Worm (Caenorhabditis elegans) whole organism, L2 larva: Measurements from ENCODE around the gene M117.4.

Experiments used
- ama-1 ChIP-seq: fragments of 150-350 bp; optimal IDR thresholded peaks from 2 replicates; lab custom pipeline; 2018; ENCODE audit warnings: inconsistent platforms
- lsy-2 ChIP-seq, 2 experiments: fragments of 150-350 bp in 1 of 2; sonication (generic microtip) in 1 of 2; optimal IDR thresholded peaks; 2 replicates each; lab custom pipeline; 2014 to 2017; ENCODE audit warnings: missing biosample characterization in 2 of 2, missing genetic modification characterization in 2 of 2
- mdl-1 ChIP-seq, 2 experiments: fragments of 150-350 bp in 1 of 2; sonication (generic microtip) in 1 of 2; optimal IDR thresholded peaks; 2 replicates each; lab custom pipeline; 2017; ENCODE audit warnings: missing biosample characterization in 2 of 2, missing genetic modification characterization in 2 of 2
- nhr-11 ChIP-seq: fragments of 150-350 bp; optimal IDR thresholded peaks from 2 replicates; lab custom pipeline; 2014; ENCODE audit warnings: missing biosample characterization, missing genetic modification characterization
- nhr-12 ChIP-seq: fragments of 150-350 bp; optimal IDR thresholded peaks from 2 replicates; lab custom pipeline; 2014; ENCODE audit warnings: missing biosample characterization, missing genetic modification characterization
- sma-9 ChIP-seq, 2 experiments: fragments of 150-350 bp in 1 of 2; sonication (generic microtip) in 1 of 2; optimal IDR thresholded peaks; 2 replicates each; lab custom pipeline; 2014 to 2016; ENCODE audit warnings: missing genetic modification characterization in 2 of 2, mild to moderate bottlenecking in 1 of 2, missing biosample characterization in 1 of 2, missing compliant biosample characterization in 1 of 2, missing genetic modification reagents in 1 of 2, moderate library complexity in 1 of 2
- snpc-4 ChIP-seq: fragments of 150-350 bp; optimal IDR thresholded peaks from 2 replicates; lab custom pipeline; 2014; ENCODE audit warnings: missing biosample characterization, missing genetic modification characterization
- unc-62 ChIP-seq: fragments of 150-350 bp; optimal IDR thresholded peaks from 2 replicates; lab custom pipeline; 2014; ENCODE audit warnings: missing biosample characterization, missing genetic modification reagents, missing genetic modification characterization

DNA sequence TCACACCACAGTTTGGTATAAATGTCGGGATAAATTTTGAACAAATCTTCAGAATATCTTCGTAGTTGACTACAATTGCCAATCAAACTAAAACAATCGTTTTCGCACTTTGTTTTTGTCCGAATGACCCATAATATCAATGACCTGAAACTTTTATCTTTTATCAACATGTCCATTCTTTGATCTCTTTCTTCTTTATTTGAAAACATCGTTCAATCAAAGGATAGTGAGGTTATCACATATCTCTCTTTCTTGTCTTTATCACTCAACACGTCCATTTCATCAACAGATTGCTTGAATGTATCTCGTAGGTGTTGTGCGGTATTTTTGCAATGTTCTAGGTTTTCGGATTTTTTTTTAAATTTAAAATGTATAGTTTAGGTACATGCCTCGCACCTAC, 24.3 kb downstream of the M117.4 start:
- no peak for TF ChIP-seq nhr-12 (tag; lab: Kevin White, UChicago)
- peak; percentile 81 for TF ChIP-seq sma-9 (GFP tag; optimal IDR thresholded peaks at IDR 0.05; lab: Kevin White, UChicago)
- TF ChIP-seq sma-9 (tag; optimal IDR thresholded peaks at IDR 0.05; lab: Kevin White, UChicago), result no peak
- TF ChIP-seq lsy-2 (tag; optimal IDR thresholded peaks at IDR 0.05; lab: Kevin White, UChicago), result peak in 1 of 2 experiments; percentile 1
- TF ChIP-seq mdl-1 (tag; optimal IDR thresholded peaks at IDR 0.05; lab: Kevin White, UChicago), result no peak
- no peak for TF ChIP-seq snpc-4 (tag; lab: Kevin White, UChicago)
- TF ChIP-seq nhr-11 (tag; lab: Kevin White, UChicago), result no peak
- no peak for TF ChIP-seq ama-1 (lab: Kevin White, UChicago)
- no peak for TF ChIP-seq unc-62 (GFP tag; lab: Kevin White, UChicago)
